Worm (Caenorhabditis elegans) whole organism, L1 larva: ENCODE measurements around the gene eif-3.D.
A peak's percentile ranks its signal among the peaks of the same experiment; 100 is the strongest.

ENCODE experiments used
- Y116A8C.19 ChIP-seq: sonication (generic microtip); optimal IDR thresholded peaks from 2 replicates; lab custom pipeline; 2016; ENCODE audit warnings: missing compliant biosample characterization, missing genetic modification characterization, borderline replicate concordance
- elt-3 ChIP-seq, 6 experiments: fragments of 150-350 bp in 1 of 6; sonication (generic microtip); optimal IDR thresholded peaks; 2 replicates each; lab custom pipeline; 2017 to 2018; ENCODE audit warnings: missing biosample characterization in 6 of 6, missing genetic modification characterization in 6 of 6, inconsistent platforms in 1 of 6
- lin-39 ChIP-seq: fragments of 150-350 bp; optimal IDR thresholded peaks from 2 replicates; lab custom pipeline; 2014; ENCODE audit warnings: missing biosample characterization, missing genetic modification reagents, missing genetic modification characterization
- mdl-1 ChIP-seq, 2 experiments: fragments of 150-350 bp; optimal IDR thresholded peaks; 2 replicates each; lab custom pipeline; 2014 to 2017; ENCODE audit warnings: missing biosample characterization in 2 of 2, missing genetic modification characterization in 2 of 2, inconsistent platforms in 1 of 2
- nhr-77 ChIP-seq: fragments of 150-350 bp; optimal IDR thresholded peaks from 2 replicates; lab custom pipeline; 2014; ENCODE audit warnings: missing biosample characterization, missing genetic modification characterization
- snpc-4 ChIP-seq: fragments of 150-350 bp; optimal IDR thresholded peaks from 2 replicates; lab custom pipeline; 2014; ENCODE audit warnings: missing biosample characterization, missing genetic modification characterization
- zag-1 ChIP-seq: fragments of 150-350 bp; optimal IDR thresholded peaks from 2 replicates; lab custom pipeline; 2014; ENCODE audit warnings: missing biosample characterization, missing genetic modification characterization
- ztf-11 ChIP-seq, 2 experiments: sonication (generic microtip); optimal IDR thresholded peaks; 2 replicates each; lab custom pipeline; 2016 to 2017; ENCODE audit warnings: missing genetic modification characterization in 2 of 2, missing biosample characterization in 1 of 2, missing compliant biosample characterization in 1 of 2

DNA sequence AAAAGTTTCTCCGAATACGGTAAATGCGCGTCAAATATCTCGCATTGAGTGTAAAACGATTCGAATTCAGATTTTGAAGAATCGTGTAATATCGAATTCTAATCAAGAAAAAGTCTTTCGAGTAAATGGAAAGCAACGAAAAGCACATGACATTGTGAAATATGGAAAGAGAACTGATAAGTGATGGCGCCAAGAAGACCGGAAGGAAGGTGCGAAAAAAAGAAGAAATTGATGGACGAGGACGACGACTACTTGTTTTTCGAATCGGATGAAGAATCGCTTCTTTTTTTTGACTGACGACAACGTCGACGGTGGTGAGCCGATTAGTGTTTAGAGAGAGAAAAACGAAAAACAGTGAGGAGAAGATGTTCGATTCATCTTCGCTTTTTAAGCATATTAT is 14.6 kb upstream of the eif-3.D start:
- TF ChIP-seq Y116A8C.19 (tag; lab: Kevin White, UChicago) = no peak
- TF ChIP-seq lin-39 (tag; lab: Kevin White, UChicago) = no peak
- TF ChIP-seq nhr-77 (tag; lab: Kevin White, UChicago) = no peak
- TF ChIP-seq snpc-4 (tag; lab: Kevin White, UChicago) = no peak
- TF ChIP-seq elt-3 (tag; optimal IDR thresholded peaks at IDR 0.05; lab: Kevin White, UChicago) = peak in 1 of 6 experiments; percentile 62
- TF ChIP-seq ztf-11 (tag; optimal IDR thresholded peaks at IDR 0.05; lab: Kevin White, UChicago) = no peak
- TF ChIP-seq zag-1 = no peak
- peak in 1 of 2 experiments; percentile 44 for TF ChIP-seq mdl-1 (tag; optimal IDR thresholded peaks at IDR 0.05; lab: Kevin White, UChicago)
